Worm (Caenorhabditis elegans) whole organism, early embryonic: ENCODE measurements around the gene fbxa-165.
"Not testable (repeated sequence)": the region's sequence is repeated elsewhere in the genome, so short reads cannot be mapped to it uniquely, and the experiment has no call there.

Experiments used
- B0310.2 ChIP-seq: sonication (generic microtip); optimal IDR thresholded peaks from 2 replicates; lab custom pipeline; 2016; ENCODE audit warnings: mild to moderate bottlenecking, missing genetic modification characterization, missing compliant biosample characterization
- F13C5.2 ChIP-seq: sonication (generic microtip); optimal IDR thresholded peaks from 2 replicates; lab custom pipeline; 2017; ENCODE audit warnings: mild to moderate bottlenecking, missing genetic modification characterization, inconsistent platforms, missing compliant biosample characterization
- aly-1 ChIP-seq: sonication (generic microtip); optimal IDR thresholded peaks from 2 replicates; lab custom pipeline; 2016; ENCODE audit warnings: missing genetic modification characterization, missing compliant biosample characterization
- ama-1 ChIP-seq: fragments of 150-350 bp; optimal IDR thresholded peaks from 2 replicates; lab custom pipeline; 2014
- ceh-13 ChIP-seq: fragments of 200-800 bp; sonication (Bioruptor generic); optimal IDR thresholded peaks from 2 replicates; lab custom pipeline; 2018; ENCODE audit warnings: mild to moderate bottlenecking, missing genetic modification characterization, missing compliant biosample characterization
- ceh-36 ChIP-seq: sonication (generic microtip); optimal IDR thresholded peaks from 2 replicates; lab custom pipeline; 2016; ENCODE audit warnings: missing genetic modification characterization, inconsistent platforms, missing compliant biosample characterization
- ets-7 ChIP-seq: sonication (generic microtip); optimal IDR thresholded peaks from 2 replicates; lab custom pipeline; 2016; ENCODE audit warnings: missing genotype, missing genetic modification characterization, missing compliant biosample characterization
- flt-1 ChIP-seq: fragments of 200-800 bp; sonication (Bioruptor generic); IDR thresholded peaks from 2 replicates; pipeline ENCODE4 v1.3.6; 2022; ENCODE audit warnings: missing genetic modification characterization, missing compliant biosample characterization
- hmbx-1 ChIP-seq: sonication (generic microtip); optimal IDR thresholded peaks from 2 replicates; lab custom pipeline; 2016; ENCODE audit warnings: mild to moderate bottlenecking, missing genetic modification characterization, missing compliant biosample characterization
- hmg-4 ChIP-seq: fragments of 200-800 bp; sonication (Bioruptor generic); optimal IDR thresholded peaks from 2 replicates; lab custom pipeline; 2018; ENCODE audit warnings: mild to moderate bottlenecking, missing genetic modification characterization, missing compliant biosample characterization
- hnd-1 ChIP-seq: sonication (generic microtip); optimal IDR thresholded peaks from 2 replicates; lab custom pipeline; 2016; ENCODE audit warnings: missing genetic modification characterization, missing compliant biosample characterization
- pes-1 ChIP-seq: fragments of 200-800 bp; sonication (Bioruptor generic); IDR thresholded peaks from 2 replicates; pipeline ENCODE4 v1.3.6; 2022; ENCODE audit warnings: missing genetic modification reagents, missing genetic modification characterization, missing compliant biosample characterization
- scrt-1 ChIP-seq: fragments of 200-800 bp; sonication (Bioruptor generic); IDR thresholded peaks from 2 replicates; pipeline ENCODE4 v1.3.6; 2022; ENCODE audit warnings: missing genetic modification characterization, missing compliant biosample characterization
- sea-1 ChIP-seq: fragments of 200-800 bp; sonication (Bioruptor generic); conservative IDR thresholded peaks from 2 replicates; pipeline ENCODE4 v1.3.6; 2022; ENCODE audit warnings: missing genetic modification characterization, missing compliant biosample characterization
- tbx-11 ChIP-seq: fragments of 200-800 bp; sonication (Bioruptor generic); IDR thresholded peaks from 2 replicates; pipeline ENCODE4 v1.3.6; 2022; ENCODE audit warnings: missing genetic modification characterization, missing compliant biosample characterization
- tbx-37 ChIP-seq: fragments of 200-800 bp; sonication (Bioruptor generic); conservative IDR thresholded peaks from 2 replicates; pipeline ENCODE4 v1.3.6; 2022; ENCODE audit warnings: missing genetic modification reagents, missing genetic modification characterization, missing compliant biosample characterization
- tra-4 ChIP-seq: sonication (generic microtip); optimal IDR thresholded peaks from 2 replicates; lab custom pipeline; 2017; ENCODE audit warnings: missing genetic modification characterization, missing compliant biosample characterization

The fbxa-165 gene

ce11 chrII:1616382-1616781 is at the start of gene fbxa-165:
Gene fbxa-165, minus strand, starts transcription at chrII:1616482.
- no peak for TF ChIP-seq ets-7 (tag; lab: Kevin White, UChicago)
- TF ChIP-seq flt-1, result no peak
- no peak for TF ChIP-seq scrt-1 (GFP tag; lab: Robert Waterston, UW)
- TF ChIP-seq ceh-13 (GFP tag; lab: Kevin White, UChicago), result no peak
- no peak for TF ChIP-seq F13C5.2 (tag; lab: Kevin White, UChicago)
- TF ChIP-seq pes-1 (GFP tag; lab: Robert Waterston, UW), result no peak

ce11 chrII:1666025-1666424 is 49.7 kb upstream of the fbxa-165 start, which contains the start of gene srlf-29:
Gene srlf-29, plus strand, starts transcription at chrII:1666325.
- TF ChIP-seq sea-1 (no peak), flt-1 (no peak)

DNA sequence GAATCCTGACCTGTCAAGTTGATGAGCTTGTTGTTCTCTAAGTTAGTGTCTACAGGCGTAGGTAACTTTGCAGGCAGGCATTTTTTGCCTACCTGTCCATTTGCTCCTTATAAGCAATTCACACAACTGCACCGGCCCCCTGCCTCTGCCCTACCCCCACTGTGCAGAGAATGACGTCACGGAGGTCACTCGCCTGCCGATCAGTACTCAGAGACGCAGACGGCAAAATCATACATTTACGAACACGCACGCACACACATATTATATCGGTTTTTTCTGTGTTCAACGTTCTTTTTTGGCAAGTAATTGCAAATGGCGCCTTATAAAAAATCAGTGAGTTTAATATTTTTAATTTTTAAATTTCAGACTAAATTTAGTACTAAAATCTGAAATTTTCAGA is 47.2 kb upstream of the fbxa-165 start, which contains the start of gene duxl-1:
Gene duxl-1, plus strand, starts transcription at position 184 of the 400 bp plus-strand sequence.
- peak; percentile 16 for TF ChIP-seq hmg-4
- no peak for TF ChIP-seq tra-4

DNA sequence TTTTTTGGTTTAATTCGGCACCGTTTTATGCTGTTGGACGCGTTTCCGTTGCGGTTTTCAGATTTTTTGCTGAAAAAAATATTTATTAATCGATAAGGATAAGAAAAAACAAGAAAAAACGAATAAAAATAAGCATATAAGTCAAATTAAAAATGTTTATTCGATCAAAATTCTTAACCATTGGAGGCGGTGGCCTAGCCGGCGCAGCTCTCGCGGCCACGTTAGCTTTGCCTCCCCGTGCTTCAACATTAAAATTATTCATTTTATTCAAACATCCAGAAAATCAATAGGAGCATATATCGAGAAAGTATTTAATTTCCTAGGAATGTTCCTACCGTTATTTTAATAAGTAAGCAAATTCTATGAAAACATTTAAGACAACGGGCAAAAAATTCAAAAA is 46.6 kb upstream of the fbxa-165 start, which contains the start of gene ZC204.14:
Gene ZC204.14, minus strand, starts transcription at position 69 of the 400 bp plus-strand sequence.
- TF ChIP-seq pes-1 (GFP tag; lab: Robert Waterston, UW) (no peak), hmg-4 (no peak), tbx-11 (no peak), flt-1 (no peak), hnd-1 (tag; lab: Kevin White, UChicago) (no peak), tra-4 (no peak), aly-1 (no peak), tbx-37 (GFP tag; lab: Robert Waterston, UW) (no peak), hmbx-1 (tag; lab: Kevin White, UChicago) (no peak), ceh-13 (GFP tag; lab: Kevin White, UChicago) (no peak), sea-1 (no peak), scrt-1 (GFP tag; lab: Robert Waterston, UW) (no peak), B0310.2 (no peak), ets-7 (tag; lab: Kevin White, UChicago) (no peak), ama-1 (no peak), ceh-36 (tag; lab: Kevin White, UChicago) (no peak), F13C5.2 (tag; lab: Kevin White, UChicago) (no peak)

DNA sequence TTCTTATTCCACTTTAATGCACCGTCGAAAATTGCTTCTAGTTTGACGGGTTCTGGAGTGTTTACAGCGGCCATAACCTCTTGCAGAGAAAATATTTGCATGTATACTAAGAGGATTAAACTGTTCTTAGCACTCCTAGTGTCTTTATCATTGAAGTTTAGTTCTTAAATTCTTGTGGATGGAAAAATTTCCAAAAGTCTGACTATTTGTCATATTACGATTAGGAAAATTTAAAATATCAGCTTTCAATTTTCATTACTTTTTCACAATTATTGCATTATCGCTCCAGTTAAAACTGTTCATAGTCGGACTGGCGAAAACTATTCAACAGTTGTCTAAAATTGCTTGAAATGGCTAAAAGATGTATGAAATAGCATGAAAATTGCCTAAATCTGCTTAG is 44.6 kb upstream of the fbxa-165 start, which contains the start of gene ZC204.13:
Gene ZC204.13, minus strand, starts transcription at position 101 of the 400 bp plus-strand sequence.
- TF ChIP-seq B0310.2; aly-1; tbx-37 (GFP tag; lab: Robert Waterston, UW): not testable (repeated sequence)

DNA sequence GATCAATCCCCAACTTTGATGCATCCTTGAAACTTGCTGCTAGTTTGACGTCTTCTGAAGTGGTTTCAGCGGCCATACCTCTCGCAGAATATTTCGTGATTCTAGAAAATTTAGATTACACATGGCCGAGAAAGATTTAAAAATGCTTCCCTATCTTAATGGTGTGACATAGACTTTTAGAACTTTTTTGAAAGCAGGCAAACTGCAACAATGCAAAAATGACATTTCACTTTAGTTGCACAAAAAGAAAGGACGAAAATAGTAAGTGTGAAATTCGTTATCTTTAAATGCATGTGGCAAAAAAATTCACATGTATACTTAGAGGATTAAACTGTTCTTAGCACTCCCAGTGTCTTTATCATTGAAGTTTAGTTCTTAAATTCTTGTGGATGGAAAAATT is 40.9 kb upstream of the fbxa-165 start, which contains the start of gene ZC204.12:
Gene ZC204.12, minus strand, starts transcription at position 101 of the 400 bp plus-strand sequence.
- TF ChIP-seq ceh-13 (GFP tag; lab: Kevin White, UChicago) (no peak), flt-1 (no peak), ceh-36 (tag; lab: Kevin White, UChicago) (no peak), pes-1 (GFP tag; lab: Robert Waterston, UW) (no peak), aly-1 (no peak), hnd-1 (tag; lab: Kevin White, UChicago) (no peak), ets-7 (tag; lab: Kevin White, UChicago) (no peak), tbx-37 (GFP tag; lab: Robert Waterston, UW) (no peak), tra-4 (no peak), ama-1 (no peak), hmg-4 (no peak)

- no peak for TF ChIP-seq flt-1
- TF ChIP-seq sea-1, result no peak
- no peak for TF ChIP-seq ceh-36 (tag; lab: Kevin White, UChicago)
- TF ChIP-seq scrt-1 (GFP tag; lab: Robert Waterston, UW), result no peak
- TF ChIP-seq F13C5.2 (tag; lab: Kevin White, UChicago), result no peak
- no peak for TF ChIP-seq ama-1
- TF ChIP-seq tra-4, result no peak
- TF ChIP-seq pes-1 (GFP tag; lab: Robert Waterston, UW), result no peak
- no peak for TF ChIP-seq ceh-13 (GFP tag; lab: Kevin White, UChicago)
- TF ChIP-seq hmg-4, result no peak
- no peak for TF ChIP-seq aly-1
- TF ChIP-seq tbx-11, result no peak
- TF ChIP-seq hnd-1 (tag; lab: Kevin White, UChicago), result no peak
- no peak for TF ChIP-seq hmbx-1 (tag; lab: Kevin White, UChicago)
Measured at ce11 chrII:1654917-1655316, 38.6 kb upstream of the fbxa-165 start, which contains the start of gene btb-12. Gene btb-12, plus strand, starts transcription at chrII:1655217.

- no peak for TF ChIP-seq B0310.2
- TF ChIP-seq scrt-1 (GFP tag; lab: Robert Waterston, UW), result no peak
- no peak for TF ChIP-seq flt-1
- TF ChIP-seq ceh-36 (tag; lab: Kevin White, UChicago), result no peak
- TF ChIP-seq ceh-13 (GFP tag; lab: Kevin White, UChicago), result no peak
- TF ChIP-seq hnd-1 (tag; lab: Kevin White, UChicago), result no peak
- TF ChIP-seq ama-1, result no peak
- no peak for TF ChIP-seq F13C5.2 (tag; lab: Kevin White, UChicago)
- no peak for TF ChIP-seq tra-4
- no peak for TF ChIP-seq hmg-4
- no peak for TF ChIP-seq tbx-11
- TF ChIP-seq sea-1, result no peak
- TF ChIP-seq aly-1, result no peak
- no peak for TF ChIP-seq hmbx-1 (tag; lab: Kevin White, UChicago)
- TF ChIP-seq ets-7 (tag; lab: Kevin White, UChicago), result no peak
- no peak for TF ChIP-seq tbx-37 (GFP tag; lab: Robert Waterston, UW)
- no peak for TF ChIP-seq pes-1 (GFP tag; lab: Robert Waterston, UW)
Measured at ce11 chrII:1653397-1653796, 37.1 kb upstream of the fbxa-165 start, which contains the start of gene fbxb-15. Gene fbxb-15, minus strand, starts transcription at chrII:1653497.
